Fruit fly (Drosophila melanogaster): ENCODE results near the gene CG31446.

CG31446 gene

dm6 chr3R:15677550-15677973 is 15.3 kb upstream of the CG31446 start (continued):
- no peak for TF ChIP-seq bowl (GFP tag; IDR thresholded peaks at IDR 0.05)
- TF ChIP-seq wor (GFP tag; IDR thresholded peaks at IDR 0.05) = no peak
- no peak for TF ChIP-seq odd (GFP tag; optimal IDR thresholded peaks at IDR 0.05)
- TF ChIP-seq Ssrp (tag; optimal IDR thresholded peaks at IDR 0.05) = no peak
- TF ChIP-seq BEAF-32 (GFP tag; optimal IDR thresholded peaks at IDR 0.05) = no peak
- no peak for TF ChIP-seq Scr (GFP tag; IDR thresholded peaks at IDR 0.05; ENCODE audit: partially characterized antibody)
- no peak for TF ChIP-seq Nf-YB (GFP tag; optimal IDR thresholded peaks at IDR 0.05)
- TF ChIP-seq Kr (GFP tag; optimal IDR thresholded peaks at IDR 0.05) = no peak
- TF ChIP-seq ranshi (GFP tag; IDR thresholded peaks at IDR 0.05) = no peak
- TF ChIP-seq nau (GFP tag; optimal IDR thresholded peaks at IDR 0.05) = no peak
- no peak for TF ChIP-seq sob (GFP tag; IDR thresholded peaks at IDR 0.05)
- TF ChIP-seq usp (GFP tag; optimal IDR thresholded peaks at IDR 0.05) = no peak
- no peak for TF ChIP-seq CG5180 (GFP tag; optimal IDR thresholded peaks at IDR 0.05)
- no peak for TF ChIP-seq CG1647 (GFP tag; optimal IDR thresholded peaks at IDR 0.05)
- TF ChIP-seq knrl (GFP tag; IDR thresholded peaks at IDR 0.05; ENCODE audit: partially characterized antibody) = no peak
- TF ChIP-seq MESR4 (GFP tag; optimal IDR thresholded peaks at IDR 0.05) = no peak
- no peak for TF ChIP-seq CG3995 (GFP tag; optimal IDR thresholded peaks at IDR 0.05)
- TF ChIP-seq CG18619 (GFP tag; optimal IDR thresholded peaks at IDR 0.05) = no peak
- no peak for TF ChIP-seq CG11723 (GFP tag; optimal IDR thresholded peaks at IDR 0.05)
- TF ChIP-seq CG17912 (GFP tag; optimal IDR thresholded peaks at IDR 0.05) = no peak
- no peak for TF ChIP-seq Optix (GFP tag; IDR thresholded peaks at IDR 0.05)
- TF ChIP-seq Mad (GFP tag; optimal IDR thresholded peaks at IDR 0.05) = no peak
- TF ChIP-seq sisA (GFP tag; IDR thresholded peaks at IDR 0.05) = no peak
- no peak for TF ChIP-seq dimm (GFP tag; IDR thresholded peaks at IDR 0.05)
- TF ChIP-seq CG10321 (GFP tag; IDR thresholded peaks at IDR 0.05) = no peak
- TF ChIP-seq vnd (GFP tag; IDR thresholded peaks at IDR 0.05; ENCODE audit: partially characterized antibody) = no peak
- no peak for TF ChIP-seq tx (GFP tag; optimal IDR thresholded peaks at IDR 0.05)
- no peak for TF ChIP-seq CG9817 (tag; optimal IDR thresholded peaks at IDR 0.05)
- no peak for TF ChIP-seq CG5953 (GFP tag; IDR thresholded peaks at IDR 0.05)
- TF ChIP-seq CG31224 (GFP tag; IDR thresholded peaks at IDR 0.05) = no peak
- no peak for TF ChIP-seq jigr1 (GFP tag; IDR thresholded peaks at IDR 0.05)
- TF ChIP-seq unc-4 (GFP tag; IDR thresholded peaks at IDR 0.05; ENCODE audit: partially characterized antibody) = no peak
- TF ChIP-seq CG34422 (GFP tag; IDR thresholded peaks at IDR 0.05) = no peak
- no peak for TF ChIP-seq gro (GFP tag; optimal IDR thresholded peaks at IDR 0.05)
- TF ChIP-seq hth (optimal IDR thresholded peaks at IDR 0.05) = no peak
- TF ChIP-seq GATAe (GFP tag; conservative IDR thresholded peaks at IDR 0.05) = no peak
- no peak for TF ChIP-seq CG12104 (GFP tag; optimal IDR thresholded peaks at IDR 0.05)
- no peak for TF ChIP-seq dan (GFP tag; IDR thresholded peaks at IDR 0.05)
- 0 out of 3 replicates have a peak, but pooled peaks have one; percentile 23 for TF ChIP-seq ci (GFP tag; IDR thresholded peaks at IDR 0.05)
- no peak for TF ChIP-seq CG8944 (GFP tag; optimal IDR thresholded peaks at IDR 0.05)
- no peak for TF ChIP-seq tgo (GFP tag; IDR thresholded peaks at IDR 0.05)
- no peak for TF ChIP-seq CG8089 (GFP tag; optimal IDR thresholded peaks at IDR 0.05)
- peak; percentile 26 for TF ChIP-seq Lhr (GFP tag; optimal IDR thresholded peaks at IDR 0.05)
- no peak for TF ChIP-seq jumu (GFP tag; optimal IDR thresholded peaks at IDR 0.05)
- TF ChIP-seq fd96Cb (tag; optimal IDR thresholded peaks at IDR 0.05) = peak; percentile 12
- TF ChIP-seq CG2202 (tag; optimal IDR thresholded peaks at IDR 0.05) = peak; percentile 21
- TF ChIP-seq Rfx (GFP tag; IDR thresholded peaks at IDR 0.05) = no peak
- no peak for TF ChIP-seq zfh2 (GFP tag; optimal IDR thresholded peaks at IDR 0.05)
- TF ChIP-seq bbx (GFP tag; IDR thresholded peaks at IDR 0.05; ENCODE audit: partially characterized antibody) = no peak
- TF ChIP-seq CG1832 (GFP tag; optimal IDR thresholded peaks at IDR 0.05) = no peak
- no peak for TF ChIP-seq CG14441 (GFP tag; IDR thresholded peaks at IDR 0.05)
- TF ChIP-seq CG9609 (GFP tag; optimal IDR thresholded peaks at IDR 0.05) = no peak
- no peak for TF ChIP-seq Usf (GFP tag; optimal IDR thresholded peaks at IDR 0.05)

Data from whole organism, embryonic.